Fruit fly (Drosophila melanogaster) whole organism, embryonic: Measurements from ENCODE around the gene Porin2.

Source experiments
- Awh ChIP-seq: fragments of 200-800 bp; sonication (Bioruptor generic); IDR thresholded peaks from 2 replicates; pipeline ENCODE4, ENCODE4 v1.3.6; 2022; ENCODE audit warnings: missing biosample characterization, missing genetic modification characterization
- CG10147 ChIP-seq: fragments of 200-800 bp; sonication (Bioruptor generic); optimal IDR thresholded peaks from 2 replicates; lab custom pipeline; 2019; ENCODE audit warnings: missing biosample characterization, mild to moderate bottlenecking, missing genetic modification characterization, moderate library complexity
- CG10366 ChIP-seq: fragments of 200-800 bp; sonication (Bioruptor generic); IDR thresholded peaks from 2 replicates; pipeline ENCODE4 v1.3.6; 2022; ENCODE audit warnings: missing biosample characterization, missing genetic modification characterization
- CG12299 ChIP-seq: fragments of 200-800 bp; sonication (Bioruptor generic); optimal IDR thresholded peaks from 2 replicates; lab custom pipeline; 2018; ENCODE audit warnings: missing biosample characterization, mild to moderate bottlenecking, missing genetic modification characterization
- CG12391 ChIP-seq: fragments of 200-800 bp; sonication (Bioruptor generic); optimal IDR thresholded peaks from 3 replicates; lab custom pipeline; 2018; ENCODE audit warnings: missing biosample characterization, mild to moderate bottlenecking, missing genetic modification characterization, moderate library complexity
- CG12942 ChIP-seq: fragments of 200-800 bp; sonication (Bioruptor generic); optimal IDR thresholded peaks from 3 replicates; lab custom pipeline; 2016; ENCODE audit warnings: missing biosample characterization, missing genetic modification characterization
- CG14710 ChIP-seq: fragments of 200-800 bp; sonication (Bioruptor generic); optimal IDR thresholded peaks from 3 replicates; lab custom pipeline; 2019; ENCODE audit warnings: missing biosample characterization, mild to moderate bottlenecking, missing genetic modification characterization, moderate library complexity
- CG15514 ChIP-seq: fragments of 200-800 bp; sonication (Bioruptor generic); optimal IDR thresholded peaks from 3 replicates; lab custom pipeline; 2017; ENCODE audit warnings: missing biosample characterization, missing genetic modification characterization, mild to moderate bottlenecking, moderate library complexity, missing genetic modification reagents
- CG1602 ChIP-seq: fragments of 200-800 bp; sonication (Bioruptor generic); optimal IDR thresholded peaks from 3 replicates; lab custom pipeline; 2016; ENCODE audit warnings: missing biosample characterization, missing genetic modification characterization
- CG1647 ChIP-seq: fragments of 200-800 bp; sonication (Bioruptor generic); optimal IDR thresholded peaks from 3 replicates; lab custom pipeline; 2016; ENCODE audit warnings: missing biosample characterization, missing genetic modification characterization
- CG17186 ChIP-seq: fragments of 200-800 bp; sonication (Bioruptor generic); optimal IDR thresholded peaks from 3 replicates; lab custom pipeline; 2017; ENCODE audit warnings: missing biosample characterization, missing genetic modification reagents, missing genetic modification characterization
- CG17361 ChIP-seq: fragments of 200-800 bp; sonication (Bioruptor generic); IDR thresholded peaks from 3 replicates; pipeline ENCODE4 v1.3.6; 2022; ENCODE audit warnings: missing biosample characterization, missing genetic modification characterization
- CG18599 ChIP-seq: fragments of 200-800 bp; sonication (Bioruptor generic); optimal IDR thresholded peaks from 3 replicates; lab custom pipeline; 2017; ENCODE audit warnings: missing biosample characterization, missing genetic modification characterization, mild to moderate bottlenecking, moderate library complexity, missing genetic modification reagents
- CG2116 ChIP-seq: fragments of 200-800 bp; sonication (Bioruptor generic); optimal IDR thresholded peaks from 3 replicates; lab custom pipeline; 2018; ENCODE audit warnings: missing biosample characterization, mild to moderate bottlenecking, missing genetic modification characterization
- CG2199 ChIP-seq: fragments of 200-800 bp; sonication (Bioruptor generic); IDR thresholded peaks from 3 replicates; pipeline ENCODE4 v1.3.6; 2022; ENCODE audit warnings: missing biosample characterization, missing genetic modification characterization
- CG2678 ChIP-seq: fragments of 200-800 bp; sonication (Bioruptor generic); optimal IDR thresholded peaks from 3 replicates; lab custom pipeline; 2019; ENCODE audit warnings: missing biosample characterization, mild to moderate bottlenecking, missing genetic modification characterization, moderate library complexity
- CG2875 ChIP-seq: fragments of 200-800 bp; sonication (Bioruptor generic); optimal IDR thresholded peaks from 2 replicates; lab custom pipeline; 2017; ENCODE audit warnings: missing biosample characterization, mild to moderate bottlenecking, missing genetic modification characterization, missing genetic modification reagents
- CG30020 ChIP-seq: fragments of 200-800 bp; optimal IDR thresholded peaks from 2 replicates; lab custom pipeline; 2019; ENCODE audit warnings: missing biosample characterization, mild to moderate bottlenecking, missing genetic modification characterization, moderate library complexity
- CG31388 ChIP-seq: fragments of 200-800 bp; sonication (Bioruptor generic); optimal IDR thresholded peaks from 2 replicates; lab custom pipeline; 2016; ENCODE audit warnings: missing biosample characterization, missing genetic modification characterization
- CG3995 ChIP-seq: fragments of 200-800 bp; sonication (Bioruptor generic); optimal IDR thresholded peaks from 3 replicates; lab custom pipeline; 2016; ENCODE audit warnings: missing biosample characterization, missing genetic modification characterization
- CG4617 ChIP-seq: fragments of 200-800 bp; sonication (Bioruptor generic); optimal IDR thresholded peaks from 3 replicates; lab custom pipeline; 2016; ENCODE audit warnings: missing biosample characterization, missing genetic modification characterization, borderline replicate concordance
- CG4854 ChIP-seq: fragments of 200-800 bp; sonication (Bioruptor generic); optimal IDR thresholded peaks from 2 replicates; lab custom pipeline; 2016; ENCODE audit warnings: missing biosample characterization, missing genetic modification characterization, inconsistent platforms
- CG6765 ChIP-seq: fragments of 200-800 bp; sonication (Bioruptor generic); optimal IDR thresholded peaks from 3 replicates; lab custom pipeline; 2017; ENCODE audit warnings: missing biosample characterization, mild to moderate bottlenecking, missing genetic modification characterization
- CG6854 ChIP-seq: fragments of 200-800 bp; sonication (Bioruptor generic); optimal IDR thresholded peaks from 3 replicates; lab custom pipeline; 2017; ENCODE audit warnings: missing biosample characterization, mild to moderate bottlenecking, missing genetic modification characterization
- CG7928 ChIP-seq: fragments of 200-800 bp; sonication (Bioruptor generic); optimal IDR thresholded peaks from 2 replicates; lab custom pipeline; 2017; ENCODE audit warnings: missing biosample characterization, mild to moderate bottlenecking, missing genetic modification characterization
- CG8290 ChIP-seq, 3 experiments: fragments of 200-800 bp; sonication (Bioruptor generic); optimal IDR thresholded peaks; 2 replicates each; lab custom pipeline; 2016 to 2019; ENCODE audit warnings: missing biosample characterization in 3 of 3, missing genetic modification characterization in 3 of 3, mild to moderate bottlenecking in 2 of 3, moderate library complexity in 1 of 3
- CG8924 ChIP-seq: fragments of 200-800 bp; optimal IDR thresholded peaks from 3 replicates; lab custom pipeline; 2019; ENCODE audit warnings: missing biosample characterization, mild to moderate bottlenecking, missing genetic modification characterization, moderate library complexity
- E2f2 ChIP-seq: fragments of 200-800 bp; sonication (Bioruptor generic); IDR thresholded peaks from 2 replicates; pipeline ENCODE4 v1.3.6; 2022; ENCODE audit warnings: missing biosample characterization, missing genetic modification characterization
- H15 ChIP-seq: fragments of 200-800 bp; sonication (Bioruptor generic); IDR thresholded peaks from 3 replicates; pipeline ENCODE4 v1.3.6; 2022; ENCODE audit warnings: missing biosample characterization, missing genetic modification characterization
- Hr78 ChIP-seq, 2 experiments: fragments of 200-800 bp in 1 of 2; fragments of >200 bp in 1 of 2; sonication (Bioruptor generic) in 1 of 2; optimal IDR thresholded peaks; 2 replicates each; lab custom pipeline; 2017 to 2019; ENCODE audit warnings: missing biosample characterization in 2 of 2, missing genetic modification characterization in 2 of 2, mild to moderate bottlenecking in 1 of 2, moderate library complexity in 1 of 2
- Lhr ChIP-seq: fragments of 200-800 bp; sonication (Bioruptor generic); optimal IDR thresholded peaks from 3 replicates; lab custom pipeline; 2017; ENCODE audit warnings: mild to moderate bottlenecking, missing biosample characterization, missing genetic modification reagents, missing genetic modification characterization
- Oli ChIP-seq: fragments of 200-800 bp; sonication (Bioruptor generic); optimal IDR thresholded peaks from 2 replicates; lab custom pipeline; 2018; ENCODE audit warnings: missing biosample characterization, mild to moderate bottlenecking, missing genetic modification characterization, moderate library complexity
- Side ChIP-seq: fragments of 200-800 bp; sonication (Bioruptor generic); optimal IDR thresholded peaks from 2 replicates; lab custom pipeline; 2016; ENCODE audit warnings: missing biosample characterization, missing genetic modification characterization
- ac ChIP-seq: fragments of 200-800 bp; sonication (Bioruptor generic); optimal IDR thresholded peaks from 3 replicates; lab custom pipeline; 2017; ENCODE audit warnings: missing biosample characterization, mild to moderate bottlenecking, missing genetic modification characterization
- amos ChIP-seq: fragments of 200-800 bp; sonication (Bioruptor generic); IDR thresholded peaks from 2 replicates; pipeline ENCODE4 v1.3.6; 2022; ENCODE audit warnings: missing biosample characterization, missing genetic modification characterization; ENCODE audit not compliant: partially characterized antibody
- gfzf ChIP-seq: fragments of 200-800 bp; sonication (Bioruptor generic); optimal IDR thresholded peaks from 2 replicates; lab custom pipeline; 2016; ENCODE audit warnings: missing biosample characterization, mild to moderate bottlenecking, missing genetic modification characterization, moderate library complexity
- grn ChIP-seq: fragments of 200-800 bp; sonication (Bioruptor generic); optimal IDR thresholded peaks from 3 replicates; lab custom pipeline; 2017; ENCODE audit warnings: missing biosample characterization, missing genetic modification characterization
- gro ChIP-seq: fragments of 200-800 bp; sonication (Bioruptor generic); optimal IDR thresholded peaks from 2 replicates; lab custom pipeline; 2016; ENCODE audit warnings: missing biosample characterization, missing genetic modification characterization
- gsb-n ChIP-seq: fragments of 200-800 bp; sonication (Bioruptor generic); optimal IDR thresholded peaks from 3 replicates; lab custom pipeline; 2018; ENCODE audit warnings: missing biosample characterization, mild to moderate bottlenecking, missing genetic modification characterization
- h ChIP-seq: fragments of >200 bp; optimal IDR thresholded peaks from 2 replicates; lab custom pipeline; 2017
- lab ChIP-seq: fragments of 200-800 bp; sonication (Bioruptor generic); optimal IDR thresholded peaks from 3 replicates; lab custom pipeline; 2017; ENCODE audit warnings: missing biosample characterization, missing genetic modification characterization, mild to moderate bottlenecking, moderate library complexity, missing genetic modification reagents
- mld ChIP-seq: fragments of 200-800 bp; sonication (Bioruptor generic); IDR thresholded peaks from 3 replicates; pipeline ENCODE4 v1.3.6; 2022; ENCODE audit warnings: missing biosample characterization, missing genetic modification characterization; ENCODE audit not compliant: partially characterized antibody
- peb ChIP-seq: fragments of 200-800 bp; sonication (Bioruptor generic); IDR thresholded peaks from 2 replicates; pipeline ENCODE4 v1.3.6; 2022; ENCODE audit warnings: missing biosample characterization, missing genetic modification characterization
- pfk ChIP-seq: fragments of 200-800 bp; sonication (Bioruptor generic); optimal IDR thresholded peaks from 2 replicates; lab custom pipeline; 2018; ENCODE audit warnings: missing biosample characterization, mild to moderate bottlenecking, missing genetic modification characterization, moderate library complexity
- sens ChIP-seq: fragments of 200-800 bp; sonication (Bioruptor generic); peaks from one replicate; lab custom pipeline; 2016; ENCODE audit warnings: missing biosample characterization, missing genetic modification characterization
- tgo ChIP-seq: fragments of 200-800 bp; sonication (Bioruptor generic); IDR thresholded peaks from 3 replicates; pipeline ENCODE4 v1.3.6; 2022; ENCODE audit warnings: missing biosample characterization, missing genetic modification characterization
- trem ChIP-seq: fragments of 200-800 bp; optimal IDR thresholded peaks from 3 replicates; lab custom pipeline; 2019; ENCODE audit warnings: missing biosample characterization, mild to moderate bottlenecking, missing genetic modification characterization, moderate library complexity
- ttk ChIP-seq: fragments of 200-800 bp; sonication (Bioruptor generic); IDR thresholded peaks from 2 replicates; pipeline ENCODE4 v2.1.2; 2022; ENCODE audit warnings: missing biosample characterization, missing genetic modification characterization

The Porin2 gene

dm6 chr2L:10850320-10850990, 3.6 kb upstream of the Porin2 start, which contains the start of gene porin (continued):
- TF ChIP-seq peb, result no peak
- TF ChIP-seq mld (GFP tag; lab: Robert Waterston, UW), result no peak; the same call in 2 of the 3 replicates
- peak; percentile 31 for TF ChIP-seq CG8924
- peak; percentile 10 for TF ChIP-seq CG6854 (GFP tag; lab: Kevin White, UChicago)
- TF ChIP-seq CG10366 (GFP tag; lab: Robert Waterston, UW), result no peak
- TF ChIP-seq Awh (GFP tag; lab: Robert Waterston, UW), result no peak
- peak; percentile 45 for TF ChIP-seq lab (GFP tag; lab: Kevin White, UChicago)
- TF ChIP-seq tgo, result no peak
- TF ChIP-seq gsb-n (tag; lab: Kevin White, UChicago), result peak; percentile 1
- TF ChIP-seq CG3995 (GFP tag; lab: Kevin White, UChicago), result peak; percentile 65
- TF ChIP-seq gfzf, result peak; percentile 98
- TF ChIP-seq CG1602, result no peak
- peak; percentile 83 for TF ChIP-seq CG4617
- TF ChIP-seq CG12942 (GFP tag; lab: Kevin White, UChicago), result no peak
- peak; percentile 10 for TF ChIP-seq CG12299
- TF ChIP-seq Lhr (GFP tag; lab: Kevin White, UChicago), result peak; percentile 84
- TF ChIP-seq Side, result no peak
- peak in 1 of 2 experiments; percentile 5 for TF ChIP-seq Hr78 (GFP tag; optimal IDR thresholded peaks at IDR 0.05; lab: Kevin White, UChicago)
- TF ChIP-seq CG12391 (tag; lab: Kevin White, UChicago), result peak; percentile 34
- TF ChIP-seq CG14710 (tag; lab: Kevin White, UChicago), result peak; percentile 65
- peak; percentile 37 for TF ChIP-seq gro (GFP tag; lab: Kevin White, UChicago)
- peak; percentile 6 for TF ChIP-seq CG10147 (GFP tag; lab: Kevin White, UChicago)
- TF ChIP-seq CG31388, result no peak
- TF ChIP-seq CG8290 (GFP tag; optimal IDR thresholded peaks at IDR 0.05; lab: Kevin White, UChicago), result no peak
- peak in 1 of 2 experiments; percentile 37 for TF ChIP-seq CG8290 (tag; optimal IDR thresholded peaks at IDR 0.05; lab: Kevin White, UChicago)
- TF ChIP-seq CG17361 (GFP tag; lab: Robert Waterston, UW), result 0 out of 3 replicates have a peak, but pooled peaks have one; percentile 17
- peak; percentile 59 for TF ChIP-seq CG2116 (GFP tag; lab: Kevin White, UChicago)
- peak; percentile 87 for TF ChIP-seq trem (tag; lab: Kevin White, UChicago)
- no peak for TF ChIP-seq CG2199 (GFP tag; lab: Robert Waterston, UW)
- TF ChIP-seq pfk, result peak; percentile 62
- TF ChIP-seq ttk (GFP tag; lab: Robert Waterston, UW), result no peak
- peak; percentile 7 for TF ChIP-seq CG2678
- peak; percentile 1 for TF ChIP-seq CG18599 (GFP tag; lab: Kevin White, UChicago)
- peak; percentile 30 for TF ChIP-seq grn (GFP tag; lab: Kevin White, UChicago)
- no peak for TF ChIP-seq H15
- no peak for TF ChIP-seq CG30020 (tag; lab: Kevin White, UChicago)
- TF ChIP-seq CG6765, result no peak
- TF ChIP-seq h (lab: Kevin White, UChicago), result no peak
- no peak for TF ChIP-seq CG1647 (GFP tag; lab: Kevin White, UChicago)
- TF ChIP-seq CG2875 (GFP tag; lab: Kevin White, UChicago), result peak; percentile 5
- no peak for TF ChIP-seq Oli (tag; lab: Kevin White, UChicago)
- no peak for TF ChIP-seq CG7928 (GFP tag; lab: Kevin White, UChicago)
- peak; percentile 81 for TF ChIP-seq CG15514 (GFP tag; lab: Kevin White, UChicago)
- peak; percentile 80 for TF ChIP-seq sens (GFP tag; lab: Kevin White, UChicago)
- TF ChIP-seq amos (GFP tag; lab: Robert Waterston, UW), result peak; percentile 29; the same call in 1 of the 2 replicates
- no peak for TF ChIP-seq ac
- TF ChIP-seq CG17186 (GFP tag; lab: Kevin White, UChicago), result peak; percentile 16
- TF ChIP-seq E2f2 (GFP tag; lab: Robert Waterston, UW), result peak; percentile 71
- TF ChIP-seq CG4854 (GFP tag; lab: Kevin White, UChicago), result peak; percentile 29
